Worm (Caenorhabditis elegans): Measurements from ENCODE around the gene Y62H9A.3.

ce11 chrX:11854903-11855302 lies 24.9 kb downstream of the Y62H9A.3 start, which contains the start of gene F54F7.8:
- TF ChIP-seq pha-4 (tag; optimal IDR thresholded peaks at IDR 0.05), result no peak
- TF ChIP-seq hsf-1 (GFP tag; IDR thresholded peaks at IDR 0.05), result no peak
- TF ChIP-seq dpl-1 (GFP tag; optimal IDR thresholded peaks at IDR 0.05), result no peak
- TF ChIP-seq lin-35 (GFP tag; optimal IDR thresholded peaks at IDR 0.05), result no peak
- TF ChIP-seq rpc-1 (optimal IDR thresholded peaks at IDR 0.05), result no peak
- no peak for TF ChIP-seq rpc-1 (tag; optimal IDR thresholded peaks at IDR 0.05)
- no peak for TF ChIP-seq nfya-2 (GFP tag; IDR thresholded peaks at IDR 0.05)
- TF ChIP-seq akir-1 (GFP tag; optimal IDR thresholded peaks at IDR 0.05), result no peak
- no peak for TF ChIP-seq unc-62 (GFP tag; optimal IDR thresholded peaks at IDR 0.05)
- no peak for TF ChIP-seq hmg-20 (GFP tag; IDR thresholded peaks at IDR 0.05)

All from whole organism, young adult.